Fruit fly (Drosophila melanogaster): ENCODE results near the gene Pgant4.

Gene Pgant4

DNA sequence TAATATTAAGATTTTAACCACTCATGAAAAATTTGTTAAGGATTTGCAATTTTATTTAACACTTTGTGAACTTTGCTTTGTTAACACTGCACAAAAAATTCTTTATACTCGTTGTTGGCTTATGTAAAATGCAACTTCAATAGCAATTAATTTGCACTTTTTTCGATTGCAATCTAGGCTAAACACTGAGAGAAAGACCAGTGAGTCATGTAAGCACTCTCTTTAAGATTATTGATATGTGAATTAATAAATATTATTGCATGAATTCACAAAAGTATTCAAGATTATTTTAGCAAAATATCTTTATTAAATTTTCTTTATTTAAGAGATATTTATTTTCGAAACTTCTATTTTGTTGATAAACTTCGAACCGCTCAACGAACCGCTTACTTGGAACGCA is 34.4 kb downstream of the Pgant4 start:
- 0 out of 2 replicates have a peak, but pooled peaks have one; percentile 36 for TF ChIP-seq Ets98B (GFP tag; IDR thresholded peaks at IDR 0.05)
- no peak for TF ChIP-seq CG34367 (tag; optimal IDR thresholded peaks at IDR 0.05)

DNA sequence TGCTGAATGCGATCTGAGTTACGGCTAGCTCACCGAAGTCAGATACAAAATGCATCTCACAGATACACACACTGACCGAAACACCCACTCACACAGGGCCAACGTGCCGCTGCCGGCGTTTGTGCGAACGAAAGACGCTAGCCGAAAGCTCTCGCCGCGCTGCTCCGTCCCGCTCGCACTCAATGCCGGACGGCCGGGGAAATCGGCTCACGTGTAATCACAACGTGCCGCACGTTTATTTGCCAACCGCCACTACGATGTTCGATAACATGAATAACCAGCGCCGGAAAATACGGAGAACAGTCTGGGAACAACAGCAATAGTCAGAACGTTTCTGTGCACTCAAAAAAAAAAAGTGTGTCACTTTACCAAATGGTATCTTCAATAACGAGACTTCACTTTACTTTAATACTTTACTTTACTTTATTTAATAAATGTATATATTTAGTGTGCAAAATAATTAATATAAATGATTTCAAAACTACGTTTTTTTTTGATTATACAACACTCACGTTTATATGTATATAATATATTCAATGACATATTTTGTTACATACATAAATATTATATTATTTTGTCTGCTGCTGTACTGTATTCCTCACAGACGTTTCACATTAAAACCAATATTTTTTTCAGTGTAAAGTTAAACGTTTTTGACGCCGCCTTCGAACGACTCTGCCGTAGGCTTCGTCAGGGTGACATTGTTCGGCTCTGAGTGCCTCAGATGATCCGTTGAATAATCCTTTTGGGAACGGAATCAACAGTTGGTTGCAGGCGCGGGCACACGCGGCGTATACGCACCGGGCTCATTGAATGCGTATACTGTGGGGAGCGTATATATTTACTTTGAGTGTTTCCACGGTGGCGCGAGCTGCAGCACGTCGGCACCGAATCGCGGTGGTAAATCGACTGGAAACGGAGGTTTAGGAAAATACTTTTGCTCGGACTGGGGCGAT is 35.1 kb downstream of the Pgant4 start, which contains the start of gene tim:
Gene tim (minus strand): TSS at position 911 of the 956 bp plus-strand sequence.
- peak; percentile 46; the same call in 2 of the 3 replicates for TF ChIP-seq CG4496 (GFP tag; IDR thresholded peaks at IDR 0.05)
- TF ChIP-seq CG13204 (GFP tag; optimal IDR thresholded peaks at IDR 0.05), result no peak
- TF ChIP-seq fd96Ca (GFP tag; IDR thresholded peaks at IDR 0.05), result peak; percentile 41; the same call in 1 of the 3 replicates

DNA sequence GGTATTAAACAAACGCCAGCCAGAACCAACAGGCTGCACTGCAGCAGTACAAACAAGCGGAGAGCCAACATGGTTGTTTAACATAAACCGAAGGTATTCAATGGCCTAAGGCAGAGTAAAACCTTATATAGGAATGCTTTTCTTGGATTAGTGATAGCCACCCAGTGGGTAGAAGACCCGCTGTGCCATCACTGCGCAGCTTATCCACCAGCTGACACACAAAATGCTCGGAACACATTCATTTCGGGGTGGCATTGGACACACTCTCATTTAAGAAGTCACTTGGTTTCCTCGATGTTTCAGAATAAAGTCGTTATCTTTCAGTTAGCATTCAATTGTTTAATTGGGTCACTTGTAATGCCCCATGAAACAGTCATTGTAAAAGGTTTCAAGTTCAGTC is 37.6 kb downstream of the Pgant4 start, which contains the start of gene CG31954:
Gene CG31954 (minus strand): TSS at position 101 of the 400 bp plus-strand sequence.
- TF ChIP-seq Pif1A (GFP tag; optimal IDR thresholded peaks at IDR 0.05) (no peak), CG12605 (GFP tag; IDR thresholded peaks at IDR 0.05) (no peak), Ets98B (GFP tag; IDR thresholded peaks at IDR 0.05) (no peak), CG4496 (GFP tag; IDR thresholded peaks at IDR 0.05) (no peak), CG34367 (tag; optimal IDR thresholded peaks at IDR 0.05) (no peak), CG8301 (tag; optimal IDR thresholded peaks at IDR 0.05) (no peak), CG13204 (GFP tag; optimal IDR thresholded peaks at IDR 0.05) (no peak), fd96Ca (GFP tag; IDR thresholded peaks at IDR 0.05) (no peak), CG8159 (tag; optimal IDR thresholded peaks at IDR 0.05) (no peak)

DNA sequence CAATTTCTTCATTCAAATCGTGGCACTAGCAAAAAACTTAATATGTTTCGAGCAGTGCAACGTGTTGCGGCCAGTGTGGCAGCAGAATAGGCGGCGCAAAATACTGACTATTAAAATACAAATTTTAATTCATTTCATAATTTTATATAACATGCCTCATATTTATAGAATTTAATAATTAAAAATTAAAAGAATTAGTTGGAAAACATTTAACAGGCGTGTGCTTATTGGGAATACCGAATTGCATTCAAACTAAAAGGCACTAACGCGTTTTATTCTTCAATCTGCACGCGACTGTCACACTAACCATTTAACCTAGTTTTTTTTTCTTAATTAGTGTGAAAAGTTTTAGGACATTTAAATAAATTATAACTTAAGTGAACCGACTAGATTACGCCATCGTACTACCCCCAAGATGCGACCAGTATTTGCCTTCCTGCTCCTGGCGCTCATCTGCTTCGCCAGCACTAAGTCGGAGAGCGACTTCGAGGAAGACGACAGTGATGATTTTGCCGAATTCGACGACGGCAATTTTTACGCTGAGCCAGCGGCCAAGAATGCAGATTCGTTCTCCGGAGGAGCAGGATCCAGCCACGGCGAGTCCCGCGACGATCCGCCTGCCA is 42.3 kb downstream of the Pgant4 start, which contains the start of the genes LeuRS and CG17593:
Gene LeuRS (minus strand): TSS at position 88 of the 623 bp plus-strand sequence.
Gene CG17593 (plus strand): TSS at position 304 of the 623 bp plus-strand sequence.
- no peak for TF ChIP-seq CG17806 (tag; optimal IDR thresholded peaks at IDR 0.05)
- no peak for TF ChIP-seq CG8301 (tag; optimal IDR thresholded peaks at IDR 0.05)
- TF ChIP-seq CG13204 (GFP tag; optimal IDR thresholded peaks at IDR 0.05), result no peak
- no peak for TF ChIP-seq fd96Ca (GFP tag; IDR thresholded peaks at IDR 0.05)
- TF ChIP-seq D1 (tag; optimal IDR thresholded peaks at IDR 0.05), result no peak
- no peak for TF ChIP-seq CG9948 (tag; optimal IDR thresholded peaks at IDR 0.05)
- TF ChIP-seq Pif1A (GFP tag; optimal IDR thresholded peaks at IDR 0.05), result no peak
- TF ChIP-seq Ets98B (GFP tag; IDR thresholded peaks at IDR 0.05), result no peak
- no peak for TF ChIP-seq Pif1B (GFP tag; optimal IDR thresholded peaks at IDR 0.05)
- no peak for TF ChIP-seq CG32121 (GFP tag; IDR thresholded peaks at IDR 0.05)
- no peak for TF ChIP-seq CG34367 (tag; optimal IDR thresholded peaks at IDR 0.05)
- no peak for TF ChIP-seq CG12605 (GFP tag; IDR thresholded peaks at IDR 0.05)
- TF ChIP-seq Snoo (tag; optimal IDR thresholded peaks at IDR 0.05), result no peak

DNA sequence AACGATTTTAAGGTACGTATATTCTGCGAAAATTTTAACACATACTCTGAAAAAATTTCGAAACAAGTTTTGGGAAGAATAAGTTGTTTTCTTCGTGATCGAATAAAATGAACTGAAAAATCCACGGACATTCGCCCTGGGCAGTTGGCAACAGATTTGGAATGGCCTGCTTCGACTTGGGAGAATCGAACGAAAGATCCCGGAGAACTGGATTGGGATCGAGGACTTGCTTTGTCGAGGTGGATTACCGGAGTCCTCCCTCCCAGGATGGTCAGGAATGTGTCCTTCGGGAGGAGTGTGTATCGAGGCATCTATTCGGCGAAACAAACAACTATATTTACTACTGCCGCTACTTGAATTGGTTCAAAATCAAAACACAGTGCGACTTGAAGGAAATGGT is 47.1 kb downstream of the Pgant4 start, which contains the start of the genes CG3213 and CG8851:
Gene CG3213 (minus strand): TSS at position 101 of the 400 bp plus-strand sequence.
Gene CG8851 (plus strand): TSS at position 127 of the 400 bp plus-strand sequence.
- no peak for TF ChIP-seq fd96Ca (GFP tag; IDR thresholded peaks at IDR 0.05)
- no peak for TF ChIP-seq D1 (tag; optimal IDR thresholded peaks at IDR 0.05)
- no peak for TF ChIP-seq CG13204 (GFP tag; optimal IDR thresholded peaks at IDR 0.05)
- TF ChIP-seq CG9948 (tag; optimal IDR thresholded peaks at IDR 0.05), result no peak
- TF ChIP-seq CG12605 (GFP tag; IDR thresholded peaks at IDR 0.05), result no peak
- no peak for TF ChIP-seq EcR (GFP tag; optimal IDR thresholded peaks at IDR 0.05)
- TF ChIP-seq Snoo (tag; optimal IDR thresholded peaks at IDR 0.05), result no peak
- TF ChIP-seq CG4496 (GFP tag; IDR thresholded peaks at IDR 0.05), result no peak
- TF ChIP-seq rn (GFP tag; IDR thresholded peaks at IDR 0.05), result no peak
- TF ChIP-seq Ets98B (GFP tag; IDR thresholded peaks at IDR 0.05), result no peak

DNA sequence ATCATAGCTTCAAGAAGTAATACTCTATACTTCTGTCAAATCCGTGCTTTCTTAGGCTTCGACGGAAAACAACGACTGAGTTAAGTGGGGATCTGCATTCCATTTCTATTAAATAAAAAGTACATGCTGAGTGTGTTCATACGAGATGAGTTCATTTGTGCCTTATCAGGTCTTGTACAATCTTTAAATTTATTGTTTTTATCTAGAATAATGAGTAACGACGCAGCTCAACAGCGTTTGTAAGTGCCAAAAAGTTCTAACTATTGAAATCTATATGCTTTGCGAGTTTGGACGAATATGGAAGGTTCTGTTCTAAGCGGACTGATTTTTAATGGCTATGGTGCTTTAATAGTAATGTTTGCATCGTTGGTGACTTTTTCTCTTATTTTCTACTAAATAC is 51.6 kb downstream of the Pgant4 start, which contains the start of gene Sr-CIV:
Gene Sr-CIV (minus strand): TSS at position 101 of the 400 bp plus-strand sequence.
- TF ChIP-seq EcR (GFP tag; optimal IDR thresholded peaks at IDR 0.05), result no peak
- no peak for TF ChIP-seq CG4496 (GFP tag; IDR thresholded peaks at IDR 0.05)
- no peak for TF ChIP-seq CG8301 (tag; optimal IDR thresholded peaks at IDR 0.05)
- TF ChIP-seq CG15710 (tag; optimal IDR thresholded peaks at IDR 0.05), result no peak
- no peak for TF ChIP-seq CG9948 (tag; optimal IDR thresholded peaks at IDR 0.05)
- TF ChIP-seq Ets98B (GFP tag; IDR thresholded peaks at IDR 0.05), result no peak
- no peak for TF ChIP-seq D1 (tag; optimal IDR thresholded peaks at IDR 0.05)
- no peak for TF ChIP-seq CG12605 (GFP tag; IDR thresholded peaks at IDR 0.05)
- TF ChIP-seq CG8159 (tag; optimal IDR thresholded peaks at IDR 0.05), result no peak
- TF ChIP-seq rn (GFP tag; IDR thresholded peaks at IDR 0.05), result no peak

DNA sequence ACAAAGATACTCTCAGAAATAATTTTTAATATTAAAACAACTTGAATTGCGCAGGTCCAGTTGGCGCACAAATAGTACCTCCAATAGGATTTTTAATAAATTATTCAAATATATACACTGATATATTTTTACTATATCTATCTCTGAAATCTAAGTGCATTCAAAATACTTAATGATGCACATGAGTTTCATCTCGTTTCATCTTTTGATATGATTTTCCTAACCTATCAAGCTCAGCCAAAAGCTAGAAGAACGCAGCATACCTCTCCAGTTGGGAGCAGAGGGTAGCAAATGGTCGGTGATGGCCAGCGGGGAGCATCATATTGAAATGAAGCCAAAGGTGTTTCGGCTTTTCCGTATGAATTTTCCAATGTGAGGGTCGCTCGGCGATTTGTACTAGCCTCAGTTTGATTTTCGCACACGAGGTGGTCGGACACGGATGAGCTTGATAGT is 52.4 kb downstream of the Pgant4 start, which contains the start of gene CG8852:
Gene CG8852 (plus strand): TSS at position 403 of the 453 bp plus-strand sequence.
- TF ChIP-seq rn (GFP tag; IDR thresholded peaks at IDR 0.05), result no peak

Measured in whole organism, pupa.